Fruit fly (Drosophila melanogaster): ENCODE results near the gene hoe2.

Gene hoe2

DNA sequence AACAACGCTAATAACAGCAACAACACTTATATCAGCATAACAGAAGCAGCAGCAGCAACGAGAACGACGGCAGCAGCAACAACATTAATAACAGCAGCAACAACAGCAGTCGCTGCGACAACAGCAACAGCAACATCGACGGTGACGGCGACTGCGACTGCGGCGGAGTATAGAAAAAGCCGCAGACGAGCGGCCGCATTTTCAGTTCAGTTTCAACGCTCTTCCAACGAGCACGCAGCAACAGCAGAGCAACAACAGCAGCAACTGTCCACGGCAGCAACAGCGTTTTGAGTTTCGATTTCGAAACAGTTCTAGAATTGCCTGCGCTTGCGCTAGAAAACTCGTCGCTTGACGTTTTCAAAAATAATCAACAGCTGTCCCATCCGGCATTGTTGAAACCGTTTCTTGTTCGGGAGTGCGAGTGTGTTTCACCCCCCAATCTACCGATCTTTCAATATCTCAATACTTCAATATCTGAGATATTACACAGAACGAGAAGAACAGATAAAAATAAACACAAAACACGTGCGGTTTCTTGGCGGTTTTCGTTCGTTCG lies 44.3 kb downstream of the hoe2 start, which contains the start of gene CG3036 (continued):
- no peak for TF ChIP-seq zen (tag; optimal IDR thresholded peaks at IDR 0.05)
- TF ChIP-seq az2 (GFP tag; optimal IDR thresholded peaks at IDR 0.05): no peak
- no peak for TF ChIP-seq CG9437 (GFP tag; optimal IDR thresholded peaks at IDR 0.05)
- no peak for TF ChIP-seq NK7.1 (GFP tag; optimal IDR thresholded peaks at IDR 0.05)
- TF ChIP-seq lmd (GFP tag; IDR thresholded peaks at IDR 0.05): no peak
- TF ChIP-seq NC2α (GFP tag; optimal IDR thresholded peaks at IDR 0.05): peak; percentile 66
- peak; percentile 51 for TF ChIP-seq CG10267 (tag; optimal IDR thresholded peaks at IDR 0.05)
- TF ChIP-seq CG4617 (GFP tag; optimal IDR thresholded peaks at IDR 0.05; ENCODE audit: borderline replicate concordance): no peak
- TF ChIP-seq inv (GFP tag; IDR thresholded peaks at IDR 0.05; ENCODE audit: partially characterized antibody): no peak
- peak; percentile 39; the same call in 1 of the 3 replicates for TF ChIP-seq B-H1 (GFP tag; IDR thresholded peaks at IDR 0.05)
- no peak for TF ChIP-seq tx (GFP tag; optimal IDR thresholded peaks at IDR 0.05)
- TF ChIP-seq CG4360 (GFP tag; IDR thresholded peaks at IDR 0.05): peak; percentile 98
- TF ChIP-seq en (GFP tag; optimal IDR thresholded peaks at IDR 0.05): no peak
- TF ChIP-seq NfI (GFP tag; optimal IDR thresholded peaks at IDR 0.05): peak; percentile 35
- TF ChIP-seq CG11398 (GFP tag; optimal IDR thresholded peaks at IDR 0.05): peak; percentile 60
- TF ChIP-seq CG8388 (GFP tag; optimal IDR thresholded peaks at IDR 0.05): peak; percentile 3
- no peak for TF ChIP-seq CG16815 (GFP tag; optimal IDR thresholded peaks at IDR 0.05)
- no peak for TF ChIP-seq Hr39 (optimal IDR thresholded peaks at IDR 0.05)
- TF ChIP-seq CG7987 (GFP tag; optimal IDR thresholded peaks at IDR 0.05): no peak
- no peak for TF ChIP-seq ase (GFP tag; IDR thresholded peaks at IDR 0.05)
- TF ChIP-seq Ssrp (tag; optimal IDR thresholded peaks at IDR 0.05): no peak
- no peak for TF ChIP-seq hb (GFP tag; IDR thresholded peaks at IDR 0.05; ENCODE audit: partially characterized antibody)
- TF ChIP-seq CG32772 (GFP tag; IDR thresholded peaks at IDR 0.05): no peak
- no peak for TF ChIP-seq CG14965 (GFP tag; optimal IDR thresholded peaks at IDR 0.05; ENCODE audit: borderline replicate concordance)
- TF ChIP-seq CG14441 (GFP tag; IDR thresholded peaks at IDR 0.05): no peak
- peak; percentile 43 for TF ChIP-seq NC2β (GFP tag; optimal IDR thresholded peaks at IDR 0.05)
- TF ChIP-seq ap (GFP tag; IDR thresholded peaks at IDR 0.05): no peak
- no peak for TF ChIP-seq CG10431 (GFP tag; optimal IDR thresholded peaks at IDR 0.05)
- peak; percentile 48 for TF ChIP-seq CG9727 (GFP tag; optimal IDR thresholded peaks at IDR 0.05)
- no peak for TF ChIP-seq fd3F (GFP tag; optimal IDR thresholded peaks at IDR 0.05)
- no peak for TF ChIP-seq bab2 (GFP tag; optimal IDR thresholded peaks at IDR 0.05)
- no peak for TF ChIP-seq sr (GFP tag; IDR thresholded peaks at IDR 0.05)
- TF ChIP-seq CTCF (GFP tag; optimal IDR thresholded peaks at IDR 0.05): no peak
- TF ChIP-seq unc-4 (GFP tag; IDR thresholded peaks at IDR 0.05; ENCODE audit: partially characterized antibody): peak; percentile 55
- no peak for TF ChIP-seq cad (GFP tag; optimal IDR thresholded peaks at IDR 0.05)
- no peak for TF ChIP-seq CG10209 (GFP tag; optimal IDR thresholded peaks at IDR 0.05)
- peak; percentile 23 for TF ChIP-seq CG3838 (GFP tag; optimal IDR thresholded peaks at IDR 0.05)
- no peak; the same call in 2 of the 3 replicates for TF ChIP-seq croc (GFP tag; conservative IDR thresholded peaks at IDR 0.05)
- TF ChIP-seq fd102C (GFP tag; optimal IDR thresholded peaks at IDR 0.05): peak; percentile 55
- TF ChIP-seq CG3407 (GFP tag; optimal IDR thresholded peaks at IDR 0.05): no peak
- peak; percentile 72 for TF ChIP-seq CG42726 (GFP tag; IDR thresholded peaks at IDR 0.05; ENCODE audit: partially characterized antibody)
- no peak for TF ChIP-seq Sox100B (GFP tag; optimal IDR thresholded peaks at IDR 0.05)
- TF ChIP-seq CG3726 (GFP tag; IDR thresholded peaks at IDR 0.05): no peak
- TF ChIP-seq amos (GFP tag; IDR thresholded peaks at IDR 0.05; ENCODE audit: partially characterized antibody): peak; percentile 56; the same call in 1 of the 2 replicates
- TF ChIP-seq CG31388 (GFP tag; optimal IDR thresholded peaks at IDR 0.05): no peak
- no peak for TF ChIP-seq CG11560 (tag; IDR thresholded peaks at IDR 0.05)
- TF ChIP-seq unpg (GFP tag; optimal IDR thresholded peaks at IDR 0.05): peak; percentile 48
- no peak for TF ChIP-seq Poxn (GFP tag; IDR thresholded peaks at IDR 0.05)
- peak; percentile 56 for TF ChIP-seq abd-A (tag; optimal IDR thresholded peaks at IDR 0.05)
- TF ChIP-seq so (GFP tag; IDR thresholded peaks at IDR 0.05): peak; percentile 54; the same call in 1 of the 3 replicates
- TF ChIP-seq shn (GFP tag; optimal IDR thresholded peaks at IDR 0.05): peak; percentile 34

Measured in whole organism, embryonic.